Worm (Caenorhabditis elegans) whole organism, L3 larva: ENCODE measurements around the gene F27B3.6.

Source experiments
- R02D3.7 ChIP-seq: fragments of 150-350 bp; optimal IDR thresholded peaks from 2 replicates; lab custom pipeline; 2014; ENCODE audit warnings: missing biosample characterization, missing genetic modification characterization
- ZK546.5 ChIP-seq: sonication (generic microtip); optimal IDR thresholded peaks from 2 replicates; lab custom pipeline; 2017; ENCODE audit warnings: missing biosample characterization, missing genetic modification characterization
- ama-1 ChIP-seq: fragments of 150-350 bp; optimal IDR thresholded peaks from 2 replicates; lab custom pipeline; 2018
- ceh-16 ChIP-seq: sonication (generic microtip); optimal IDR thresholded peaks from 2 replicates; lab custom pipeline; 2017; ENCODE audit warnings: missing biosample characterization, missing genetic modification characterization
- ceh-28 ChIP-seq: fragments of 150-350 bp; optimal IDR thresholded peaks from 2 replicates; lab custom pipeline; 2014; ENCODE audit warnings: missing biosample characterization, missing genetic modification reagents, missing genetic modification characterization
- ceh-82 ChIP-seq: fragments of 150-350 bp; optimal IDR thresholded peaks from 2 replicates; lab custom pipeline; 2014; ENCODE audit warnings: missing biosample characterization, missing genetic modification characterization
- ceh-9 ChIP-seq: sonication (generic microtip); optimal IDR thresholded peaks from 2 replicates; lab custom pipeline; 2018; ENCODE audit warnings: missing biosample characterization, missing genetic modification characterization
- daf-12 ChIP-seq: fragments of 150-350 bp; optimal IDR thresholded peaks from 2 replicates; lab custom pipeline; 2014; ENCODE audit warnings: missing biosample characterization, missing genetic modification reagents, missing genetic modification characterization
- egl-27 ChIP-seq: sonication (generic microtip); optimal IDR thresholded peaks from 4 replicates; lab custom pipeline; 2017; ENCODE audit warnings: missing biosample characterization, missing genetic modification reagents, missing genetic modification characterization
- elt-1 ChIP-seq: fragments of 150-350 bp; optimal IDR thresholded peaks from 2 replicates; lab custom pipeline; 2014; ENCODE audit warnings: missing biosample characterization, missing genetic modification characterization
- elt-2 ChIP-seq: sonication (generic microtip); optimal IDR thresholded peaks from 2 replicates; lab custom pipeline; 2016; ENCODE audit warnings: missing genetic modification reagents, mild to moderate bottlenecking, missing genetic modification characterization, missing compliant biosample characterization
- elt-3 ChIP-seq, 3 experiments: fragments of 150-350 bp in 1 of 3; sonication (generic microtip) in 2 of 3; optimal IDR thresholded peaks; 2 replicates in 2 of 3; 4 replicates in 1 of 3; lab custom pipeline; 2014 to 2017; ENCODE audit warnings: missing biosample characterization in 3 of 3, missing genetic modification characterization in 3 of 3
- eor-1 ChIP-seq, 2 experiments: fragments of 150-350 bp; optimal IDR thresholded peaks; 2 replicates each; lab custom pipeline; 2014 to 2018; ENCODE audit warnings: missing biosample characterization in 2 of 2, missing genetic modification characterization in 2 of 2
- fkh-10 ChIP-seq: sonication (generic microtip); optimal IDR thresholded peaks from 2 replicates; lab custom pipeline; 2017; ENCODE audit warnings: missing biosample characterization, missing genetic modification reagents, missing genetic modification characterization
- fkh-2 ChIP-seq: fragments of 150-350 bp; optimal IDR thresholded peaks from 2 replicates; lab custom pipeline; 2014; ENCODE audit warnings: missing biosample characterization, missing genetic modification reagents, missing genetic modification characterization
- hmg-11 ChIP-seq: sonication (generic microtip); optimal IDR thresholded peaks from 2 replicates; lab custom pipeline; 2016; ENCODE audit warnings: missing genetic modification characterization, missing compliant biosample characterization
- lin-15B ChIP-seq: fragments of 150-350 bp; optimal IDR thresholded peaks from 2 replicates; lab custom pipeline; 2014; ENCODE audit warnings: missing biosample characterization, missing genetic modification characterization
- lin-39 ChIP-seq: fragments of 150-350 bp; optimal IDR thresholded peaks from 2 replicates; lab custom pipeline; 2018; ENCODE audit warnings: missing biosample characterization, missing genetic modification reagents, missing genetic modification characterization
- mdl-1 ChIP-seq: fragments of 150-350 bp; optimal IDR thresholded peaks from 2 replicates; lab custom pipeline; 2014; ENCODE audit warnings: missing biosample characterization, missing genetic modification characterization
- mml-1 ChIP-seq: fragments of 150-350 bp; sonication (generic microtip); optimal IDR thresholded peaks from 3 replicates; lab custom pipeline; 2014; ENCODE audit warnings: missing biosample characterization, missing genetic modification characterization
- nfya-1 ChIP-seq: sonication (generic microtip); optimal IDR thresholded peaks from 2 replicates; lab custom pipeline; 2017; ENCODE audit warnings: missing genetic modification characterization, mild to moderate bottlenecking, missing compliant biosample characterization, antibody characterized with exemption, moderate library complexity; ENCODE audit not compliant: insufficient read depth
- nhr-12 ChIP-seq: fragments of 150-350 bp; optimal IDR thresholded peaks from 2 replicates; lab custom pipeline; 2014; ENCODE audit warnings: missing biosample characterization, missing genetic modification characterization
- nhr-25 ChIP-seq: sonication (generic microtip); optimal IDR thresholded peaks from 2 replicates; lab custom pipeline; 2017; ENCODE audit warnings: missing biosample characterization, missing genetic modification characterization
- nhr-43 ChIP-seq: sonication (generic microtip); optimal IDR thresholded peaks from 2 replicates; lab custom pipeline; 2016; ENCODE audit warnings: mild to moderate bottlenecking, missing genetic modification characterization, missing compliant biosample characterization; ENCODE audit not compliant: poor library complexity, severe bottlenecking
- nhr-76 ChIP-seq: fragments of 150-350 bp; sonication (generic microtip); optimal IDR thresholded peaks from 5 replicates; lab custom pipeline; 2014; ENCODE audit warnings: missing biosample characterization, missing genetic modification characterization
- pha-4 ChIP-seq: fragments of 150-350 bp; optimal IDR thresholded peaks from 2 replicates; lab custom pipeline; 2014; ENCODE audit warnings: missing biosample characterization, missing genetic modification reagents, missing genetic modification characterization
- pqm-1 ChIP-seq: fragments of 150-350 bp; optimal IDR thresholded peaks from 2 replicates; lab custom pipeline; 2017; ENCODE audit warnings: missing biosample characterization, missing genetic modification characterization, inconsistent platforms
- snpc-4 ChIP-seq: fragments of 150-350 bp; optimal IDR thresholded peaks from 2 replicates; lab custom pipeline; 2014; ENCODE audit warnings: missing biosample characterization, missing genetic modification characterization
- tbx-2 ChIP-seq: sonication (generic microtip); optimal IDR thresholded peaks from 2 replicates; lab custom pipeline; 2016; ENCODE audit warnings: mild to moderate bottlenecking, missing genetic modification characterization, missing compliant biosample characterization
- unc-39 ChIP-seq: sonication (generic microtip); optimal IDR thresholded peaks from 4 replicates; lab custom pipeline; 2017; ENCODE audit warnings: missing biosample characterization, missing genetic modification characterization
- unc-62 ChIP-seq: fragments of 150-350 bp; sonication (generic microtip); optimal IDR thresholded peaks from 4 replicates; lab custom pipeline; 2014; ENCODE audit warnings: missing biosample characterization, missing genetic modification reagents, missing genetic modification characterization
- zag-1 ChIP-seq: fragments of 150-350 bp; optimal IDR thresholded peaks from 2 replicates; lab custom pipeline; 2014; ENCODE audit warnings: missing biosample characterization, missing genetic modification characterization

F27B3.6 gene

DNA sequence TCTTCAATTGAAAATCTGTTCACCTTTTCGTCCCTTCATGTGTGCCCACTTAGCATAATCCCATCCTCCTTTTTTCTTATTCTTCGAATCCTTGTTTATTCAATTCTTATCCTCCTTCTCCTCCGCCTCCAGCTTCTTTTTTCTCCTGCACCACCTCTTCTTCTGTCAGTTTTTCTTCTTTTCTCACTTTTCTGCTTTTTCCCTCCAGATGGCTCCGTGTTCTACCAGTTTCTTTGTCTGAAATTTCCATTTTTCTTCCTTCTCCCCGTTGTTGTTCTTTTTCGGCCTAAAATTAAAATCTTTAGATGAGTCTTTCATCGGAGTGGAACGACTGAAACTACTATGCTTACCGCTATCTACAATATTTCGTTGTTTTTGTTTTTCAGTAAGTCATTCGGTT is 3.2 kb upstream of the F27B3.6 start, which contains the start of gene acr-21:
TSS of gene acr-21 (plus strand) at position 301 of the 400 bp plus-strand sequence.
- TF ChIP-seq ceh-82 (tag; lab: Kevin White, UChicago) (no peak), fkh-10 (GFP tag; lab: Kevin White, UChicago) (peak; percentile 15), lin-15B (tag; lab: Kevin White, UChicago) (no peak), zag-1 (tag; lab: Kevin White, UChicago) (no peak), ceh-16 (tag; lab: Kevin White, UChicago) (no peak)

DNA sequence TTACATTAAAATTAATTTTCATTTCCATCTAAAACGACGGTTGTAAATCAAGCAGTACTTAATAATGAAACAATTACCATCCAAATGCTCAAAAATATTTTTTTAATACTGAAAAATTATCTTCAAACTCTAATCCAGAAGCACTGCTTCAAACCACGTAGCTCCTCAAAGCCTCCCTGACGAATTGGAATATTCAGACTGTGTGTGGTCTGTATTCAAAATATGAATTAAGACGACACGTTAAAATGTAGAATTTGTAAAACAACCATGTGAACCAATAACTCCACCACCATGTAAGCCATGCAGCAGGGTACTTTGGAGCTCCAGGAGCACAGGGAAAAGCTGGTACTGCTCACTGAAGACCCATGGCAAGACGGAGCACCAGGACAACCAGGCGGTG is 993 bp upstream of the F27B3.6 start, which contains the start of gene F27B3.8:
TSS of gene F27B3.8 (plus strand) at position 301 of the 400 bp plus-strand sequence.
- TF ChIP-seq mdl-1 (tag; lab: Kevin White, UChicago) = no peak
- no peak for TF ChIP-seq unc-39 (tag; lab: Kevin White, UChicago)
- no peak for TF ChIP-seq ceh-28 (tag; lab: Kevin White, UChicago)
- TF ChIP-seq elt-3 (tag; optimal IDR thresholded peaks at IDR 0.05; lab: Kevin White, UChicago) = no peak
- no peak for TF ChIP-seq nhr-76 (tag; lab: Kevin White, UChicago)
- TF ChIP-seq daf-12 (tag; lab: Kevin White, UChicago) = no peak
- TF ChIP-seq eor-1 (tag; optimal IDR thresholded peaks at IDR 0.05; lab: Kevin White, UChicago) = no peak
- no peak for TF ChIP-seq egl-27 (tag; lab: Kevin White, UChicago)
- TF ChIP-seq fkh-2 (tag; lab: Kevin White, UChicago) = no peak
- no peak for TF ChIP-seq unc-62 (GFP tag; lab: Kevin White, UChicago)
- no peak for TF ChIP-seq hmg-11 (tag; lab: Kevin White, UChicago)
- TF ChIP-seq ZK546.5 (tag; lab: Kevin White, UChicago) = no peak
- TF ChIP-seq ceh-9 = no peak
- no peak for TF ChIP-seq mml-1
- TF ChIP-seq R02D3.7 = no peak
- TF ChIP-seq ama-1 (lab: Kevin White, UChicago) = no peak
- no peak for TF ChIP-seq zag-1 (tag; lab: Kevin White, UChicago)
- TF ChIP-seq pqm-1 = no peak

DNA sequence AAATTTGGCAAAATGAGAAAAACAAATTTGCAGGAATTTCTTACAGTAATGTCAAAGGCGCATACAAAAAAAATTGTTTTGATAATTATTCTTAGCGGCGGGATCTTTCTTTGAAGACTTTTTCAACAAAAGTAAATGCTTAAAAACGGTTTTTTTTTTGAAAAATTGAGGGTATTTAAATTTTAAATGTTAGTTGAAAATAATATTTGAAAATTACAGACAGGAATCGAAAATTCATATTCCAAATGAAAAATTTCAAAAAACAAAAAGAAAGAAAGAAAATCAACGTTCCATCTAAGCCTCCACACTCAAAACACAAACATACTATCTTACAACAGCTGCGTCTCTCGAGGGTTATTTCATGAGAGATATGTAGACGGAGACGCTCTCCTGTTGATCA is 1.2 kb downstream of the F27B3.6 start:
- no peak for TF ChIP-seq ama-1 (lab: Kevin White, UChicago)
- no peak for TF ChIP-seq egl-27 (tag; lab: Kevin White, UChicago)
- no peak for TF ChIP-seq mml-1
- TF ChIP-seq lin-15B (tag; lab: Kevin White, UChicago) = no peak
- TF ChIP-seq hmg-11 (tag; lab: Kevin White, UChicago) = no peak
- no peak for TF ChIP-seq unc-39 (tag; lab: Kevin White, UChicago)
- TF ChIP-seq lin-39 = no peak
- no peak for TF ChIP-seq elt-2 (tag; lab: Kevin White, UChicago)
- no peak for TF ChIP-seq nhr-43 (tag; lab: Kevin White, UChicago)
- TF ChIP-seq, all 47 proteins: peak for 0

DNA sequence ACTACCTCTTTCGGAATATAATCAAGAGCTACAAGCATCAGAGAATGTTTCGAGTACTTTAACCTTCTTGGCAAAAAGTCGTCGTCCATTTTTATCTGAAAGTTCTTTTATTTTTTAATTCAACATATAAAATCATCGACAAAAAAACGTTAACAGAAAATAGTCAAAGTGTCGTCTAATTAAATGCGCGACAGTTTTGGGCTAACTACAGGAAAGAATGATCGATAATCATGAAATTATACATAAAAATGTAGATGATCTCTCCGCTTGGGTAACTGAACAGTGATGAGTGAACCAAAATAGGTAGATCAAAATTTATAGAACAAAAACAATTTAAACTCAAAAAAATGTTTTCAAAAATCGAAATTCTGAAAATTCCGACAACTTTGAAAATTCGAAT is 19.9 kb downstream of the F27B3.6 start, which contains the start of gene C09E7.8:
TSS of gene C09E7.8 (minus strand) at position 101 of the 400 bp plus-strand sequence.
- TF ChIP-seq pqm-1 (no peak), ceh-16 (tag; lab: Kevin White, UChicago) (no peak), nhr-12 (tag; lab: Kevin White, UChicago) (no peak), lin-39 (no peak), unc-62 (GFP tag; lab: Kevin White, UChicago) (no peak)

DNA sequence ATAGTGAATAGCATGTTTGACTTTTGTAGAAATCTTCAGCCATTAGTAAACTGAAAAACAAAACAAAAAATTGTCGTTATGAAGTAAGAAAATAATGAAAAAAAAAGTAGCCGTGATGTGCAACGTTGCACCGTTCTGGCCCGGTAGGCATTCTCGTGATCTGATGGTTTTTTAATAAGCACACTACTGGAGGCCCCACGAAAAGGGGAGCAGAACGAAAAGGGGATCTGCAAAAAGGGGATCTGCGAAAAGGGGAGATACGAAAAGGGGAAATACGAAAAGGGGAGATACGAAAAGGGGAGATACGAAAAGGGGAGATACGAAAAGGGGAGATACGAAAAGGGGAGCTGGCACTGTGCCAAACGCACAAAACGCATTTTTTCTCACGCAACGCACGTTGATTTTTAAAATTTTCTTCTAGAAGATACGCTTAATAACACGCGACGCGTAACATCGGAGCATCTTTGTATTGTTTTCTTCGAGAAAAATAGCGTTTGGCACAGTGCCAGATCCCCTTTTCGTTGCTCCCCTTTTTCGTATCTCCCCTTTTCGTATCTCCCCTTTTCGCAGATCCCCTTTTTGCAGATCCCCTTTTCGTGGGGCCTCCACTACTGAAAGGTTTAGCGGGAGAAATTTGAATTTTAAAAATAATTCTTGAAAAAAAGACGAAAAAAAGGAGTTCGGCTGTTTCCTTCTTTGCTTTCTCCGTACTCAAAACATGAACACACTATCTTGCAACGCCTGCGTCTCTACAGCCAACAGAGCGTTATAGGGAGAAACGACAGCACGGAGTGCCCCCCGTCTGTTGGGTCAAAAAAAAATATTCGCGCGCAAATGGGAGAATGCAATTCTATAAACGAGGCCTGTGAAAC is 27.0 kb downstream of the F27B3.6 start, which contains the start of gene C09E7.7:
TSS of gene C09E7.7 (minus strand) at position 57 of the 872 bp plus-strand sequence.
- TF ChIP-seq hmg-11 (tag; lab: Kevin White, UChicago) = peak; percentile 11
- peak; percentile 0 for TF ChIP-seq ceh-28 (tag; lab: Kevin White, UChicago)
- TF ChIP-seq pha-4 (tag; lab: Kevin White, UChicago) = peak; percentile 30
- TF ChIP-seq nhr-43 (tag; lab: Kevin White, UChicago) = peak; percentile 63
- peak; percentile 2 for TF ChIP-seq fkh-10 (GFP tag; lab: Kevin White, UChicago)
- TF ChIP-seq snpc-4 (tag; lab: Kevin White, UChicago) = peak; percentile 25
- TF ChIP-seq elt-2 (tag; lab: Kevin White, UChicago) = peak; percentile 16
- TF ChIP-seq nfya-1 (tag; lab: Kevin White, UChicago) = peak; percentile 50
- TF ChIP-seq tbx-2 (tag; lab: Kevin White, UChicago) = peak; percentile 21
- TF ChIP-seq lin-15B (tag; lab: Kevin White, UChicago) = peak; percentile 21
- peak; percentile 36 for TF ChIP-seq elt-1 (tag; lab: Kevin White, UChicago)
- TF ChIP-seq nhr-25 (tag; lab: Kevin White, UChicago) = peak; percentile 15
